Fruit fly (Drosophila melanogaster) whole organism, embryonic: ENCODE data around the gene CG5326.

Experiments
- Antp ChIP-seq: fragments of 200-800 bp; sonication (Bioruptor generic); optimal IDR thresholded peaks from 3 replicates; lab custom pipeline; 2016; ENCODE audit warnings: missing biosample characterization, missing genetic modification characterization
- Awh ChIP-seq: fragments of 200-800 bp; sonication (Bioruptor generic); IDR thresholded peaks from 2 replicates; pipeline ENCODE4, ENCODE4 v1.3.6; 2022; ENCODE audit warnings: missing biosample characterization, missing genetic modification characterization
- BEAF-32 ChIP-seq: fragments of 200-800 bp; sonication (Bioruptor generic); optimal IDR thresholded peaks from 3 replicates; lab custom pipeline; 2017; ENCODE audit warnings: missing biosample characterization, missing genetic modification characterization, mild to moderate bottlenecking, moderate library complexity, missing genetic modification reagents
- Bgb ChIP-seq: fragments of 200-800 bp; sonication (Bioruptor generic); IDR thresholded peaks from 2 replicates; pipeline ENCODE4 v1.3.6; 2022; ENCODE audit warnings: missing biosample characterization, missing genetic modification characterization; ENCODE audit not compliant: partially characterized antibody
- Blimp-1 ChIP-seq: fragments of 200-800 bp; sonication (Bioruptor generic); optimal IDR thresholded peaks from 3 replicates; lab custom pipeline; 2018; ENCODE audit warnings: missing biosample characterization, missing genetic modification characterization, mild to moderate bottlenecking, moderate library complexity, missing genetic modification reagents
- CG1024 ChIP-seq: fragments of 200-800 bp; sonication (Bioruptor generic); IDR thresholded peaks from 2 replicates; pipeline ENCODE4 v1.3.6; 2022; ENCODE audit warnings: missing biosample characterization, missing genetic modification characterization
- CG11696 ChIP-seq: fragments of 200-800 bp; sonication (Bioruptor generic); IDR thresholded peaks from 2 replicates; pipeline ENCODE4 v1.3.6; 2022; ENCODE audit warnings: missing biosample characterization, missing genetic modification characterization
- CG12236 ChIP-seq: fragments of 200-800 bp; sonication (Bioruptor generic); optimal IDR thresholded peaks from 2 replicates; lab custom pipeline; 2016; ENCODE audit warnings: missing biosample characterization, missing genetic modification characterization
- CG13123 ChIP-seq: fragments of 200-800 bp; sonication (Bioruptor generic); optimal IDR thresholded peaks from 2 replicates; lab custom pipeline; 2016; ENCODE audit warnings: missing biosample characterization, missing genetic modification characterization
- CG14860 ChIP-seq: fragments of 200-800 bp; sonication (Bioruptor generic); IDR thresholded peaks from 3 replicates; pipeline ENCODE4 v1.3.6; 2022; ENCODE audit warnings: missing biosample characterization, missing genetic modification characterization; ENCODE audit not compliant: partially characterized antibody
- CG1602 ChIP-seq: fragments of 200-800 bp; sonication (Bioruptor generic); optimal IDR thresholded peaks from 3 replicates; lab custom pipeline; 2016; ENCODE audit warnings: missing biosample characterization, missing genetic modification characterization
- CG16779 ChIP-seq: fragments of 200-800 bp; sonication (Bioruptor generic); IDR thresholded peaks from 2 replicates; pipeline ENCODE4 v1.3.6; 2022; ENCODE audit warnings: missing biosample characterization, missing genetic modification characterization
- CG17385 ChIP-seq: fragments of 200-800 bp; sonication (Bioruptor generic); optimal IDR thresholded peaks from 3 replicates; lab custom pipeline; 2018; ENCODE audit warnings: missing biosample characterization, mild to moderate bottlenecking, missing genetic modification characterization
- CG2120 ChIP-seq: fragments of 200-800 bp; sonication (Bioruptor generic); optimal IDR thresholded peaks from 3 replicates; lab custom pipeline; 2016; ENCODE audit warnings: missing biosample characterization, missing genetic modification characterization
- CG2199 ChIP-seq: fragments of 200-800 bp; sonication (Bioruptor generic); IDR thresholded peaks from 3 replicates; pipeline ENCODE4 v1.3.6; 2022; ENCODE audit warnings: missing biosample characterization, missing genetic modification characterization
- CG31388 ChIP-seq: fragments of 200-800 bp; sonication (Bioruptor generic); optimal IDR thresholded peaks from 2 replicates; lab custom pipeline; 2016; ENCODE audit warnings: missing biosample characterization, missing genetic modification characterization
- CG33213 ChIP-seq: fragments of 200-800 bp; sonication (Bioruptor generic); optimal IDR thresholded peaks from 3 replicates; lab custom pipeline; 2016; ENCODE audit warnings: missing biosample characterization, missing genetic modification characterization
- CG4328 ChIP-seq: fragments of 200-800 bp; sonication (Bioruptor generic); optimal IDR thresholded peaks from 3 replicates; lab custom pipeline; 2017; ENCODE audit warnings: missing biosample characterization, missing genetic modification reagents, missing genetic modification characterization
- CG4424 ChIP-seq: fragments of 200-800 bp; sonication (Bioruptor generic); optimal IDR thresholded peaks from 3 replicates; lab custom pipeline; 2016; ENCODE audit warnings: missing biosample characterization, missing genetic modification characterization
- CG4854 ChIP-seq: fragments of 200-800 bp; sonication (Bioruptor generic); optimal IDR thresholded peaks from 2 replicates; lab custom pipeline; 2016; ENCODE audit warnings: missing biosample characterization, missing genetic modification characterization, inconsistent platforms
- CG6254 ChIP-seq: fragments of 200-800 bp; sonication (Bioruptor generic); optimal IDR thresholded peaks from 3 replicates; lab custom pipeline; 2017; ENCODE audit warnings: mild to moderate bottlenecking, missing biosample characterization, missing genetic modification reagents, missing genetic modification characterization
- CG7372 ChIP-seq: fragments of 200-800 bp; sonication (Bioruptor generic); IDR thresholded peaks from 2 replicates; pipeline ENCODE4 v1.3.6; 2022; ENCODE audit warnings: missing biosample characterization, missing genetic modification characterization
- CG7839 ChIP-seq: fragments of 200-800 bp; sonication (Bioruptor generic); optimal IDR thresholded peaks from 3 replicates; lab custom pipeline; 2018; ENCODE audit warnings: missing biosample characterization, mild to moderate bottlenecking, missing genetic modification characterization, moderate library complexity
- CG9437 ChIP-seq: fragments of 200-800 bp; sonication (Bioruptor generic); optimal IDR thresholded peaks from 2 replicates; lab custom pipeline; 2018; ENCODE audit warnings: missing biosample characterization, mild to moderate bottlenecking, missing genetic modification characterization
- CG9727 ChIP-seq: fragments of 200-800 bp; sonication (Bioruptor generic); optimal IDR thresholded peaks from 3 replicates; lab custom pipeline; 2017; ENCODE audit warnings: missing biosample characterization, mild to moderate bottlenecking, missing genetic modification characterization
- CTCF ChIP-seq: fragments of 200-800 bp; sonication (Bioruptor generic); optimal IDR thresholded peaks from 2 replicates; lab custom pipeline; 2017; ENCODE audit warnings: missing biosample characterization, mild to moderate bottlenecking, missing genetic modification characterization, moderate library complexity
- D19A ChIP-seq: fragments of 200-800 bp; optimal IDR thresholded peaks from 3 replicates; lab custom pipeline; 2019; ENCODE audit warnings: missing biosample characterization, mild to moderate bottlenecking, missing genetic modification characterization, moderate library complexity
- Dp ChIP-seq: fragments of 200-800 bp; sonication (Bioruptor generic); optimal IDR thresholded peaks from 2 replicates; lab custom pipeline; 2018; ENCODE audit warnings: missing biosample characterization, mild to moderate bottlenecking, missing genetic modification characterization, moderate library complexity
- Ets65A ChIP-seq: fragments of 200-800 bp; sonication (Bioruptor generic); peaks from one replicate; lab custom pipeline; 2016; ENCODE audit warnings: missing biosample characterization, missing genetic modification characterization
- Fer3 ChIP-seq: fragments of 200-800 bp; sonication (Bioruptor generic); optimal IDR thresholded peaks from 2 replicates; lab custom pipeline; 2018; ENCODE audit warnings: missing biosample characterization, mild to moderate bottlenecking, missing genetic modification characterization, moderate library complexity
- H15 ChIP-seq: fragments of 200-800 bp; sonication (Bioruptor generic); IDR thresholded peaks from 3 replicates; pipeline ENCODE4 v1.3.6; 2022; ENCODE audit warnings: missing biosample characterization, missing genetic modification characterization
- Lim3 ChIP-seq: fragments of 200-800 bp; sonication (Bioruptor generic); IDR thresholded peaks from 2 replicates; pipeline ENCODE4 v1.3.6; 2022; ENCODE audit warnings: missing biosample characterization, missing genetic modification characterization
- Mad ChIP-seq: fragments of 200-800 bp; sonication (Bioruptor generic); optimal IDR thresholded peaks from 2 replicates; lab custom pipeline; 2016; ENCODE audit warnings: missing biosample characterization, missing genetic modification characterization
- Spps ChIP-seq: fragments of 200-800 bp; sonication (Bioruptor generic); optimal IDR thresholded peaks from 2 replicates; lab custom pipeline; 2018; ENCODE audit warnings: missing biosample characterization, mild to moderate bottlenecking, missing genetic modification characterization
- Sry-δ ChIP-seq: fragments of 200-800 bp; sonication (Bioruptor generic); optimal IDR thresholded peaks from 2 replicates; lab custom pipeline; 2016; ENCODE audit warnings: missing biosample characterization, missing genetic modification characterization
- Trl ChIP-seq, 3 experiments: fragments of >200 bp in 2 of 3; fragments of 200-800 bp in 1 of 3; sonication (Bioruptor generic) in 1 of 3; optimal IDR thresholded peaks; 2 replicates in 1 of 3; 3 replicates in 2 of 3; lab custom pipeline; 2016 to 2017; ENCODE audit warnings: missing biosample characterization in 1 of 3, missing genetic modification characterization in 1 of 3
- ac ChIP-seq: fragments of 200-800 bp; sonication (Bioruptor generic); optimal IDR thresholded peaks from 3 replicates; lab custom pipeline; 2017; ENCODE audit warnings: missing biosample characterization, mild to moderate bottlenecking, missing genetic modification characterization
- ato ChIP-seq: fragments of 200-800 bp; sonication (Bioruptor generic); IDR thresholded peaks from 2 replicates; pipeline ENCODE4 v1.3.6; 2022; ENCODE audit warnings: missing biosample characterization, missing genetic modification characterization; ENCODE audit not compliant: partially characterized antibody
- bab2 ChIP-seq: fragments of 200-800 bp; sonication (Bioruptor generic); optimal IDR thresholded peaks from 2 replicates; lab custom pipeline; 2016; ENCODE audit warnings: missing biosample characterization, missing genetic modification characterization
- esg ChIP-seq: fragments of 200-800 bp; sonication (Bioruptor generic); conservative IDR thresholded peaks from 2 replicates; pipeline ENCODE4 v1.3.6; 2022; ENCODE audit warnings: missing biosample characterization, missing genetic modification characterization
- eve ChIP-seq, 2 experiments: fragments of >200 bp; optimal IDR thresholded peaks; 2 replicates each; lab custom pipeline; 2017; ENCODE audit warnings: missing biosample characterization in 2 of 2, missing genetic modification characterization in 2 of 2
- fd96Cb ChIP-seq: fragments of 200-800 bp; sonication (Bioruptor generic); optimal IDR thresholded peaks from 2 replicates; lab custom pipeline; 2018; ENCODE audit warnings: missing biosample characterization, mild to moderate bottlenecking, missing genetic modification characterization, moderate library complexity
- kah ChIP-seq: fragments of 200-800 bp; sonication (Bioruptor generic); optimal IDR thresholded peaks from 2 replicates; lab custom pipeline; 2018; ENCODE audit warnings: missing biosample characterization, mild to moderate bottlenecking, missing genetic modification characterization
- klu ChIP-seq: fragments of 200-800 bp; sonication (Bioruptor generic); IDR thresholded peaks from 2 replicates; pipeline ENCODE4 v1.3.6; 2022; ENCODE audit warnings: missing biosample characterization, missing genetic modification characterization
- pros ChIP-seq: fragments of 200-800 bp; sonication (Bioruptor generic); optimal IDR thresholded peaks from 3 replicates; lab custom pipeline; 2019; ENCODE audit warnings: missing biosample characterization, mild to moderate bottlenecking, missing genetic modification characterization, moderate library complexity
- schlank ChIP-seq: fragments of 200-800 bp; sonication (Bioruptor generic); optimal IDR thresholded peaks from 2 replicates; lab custom pipeline; 2018; ENCODE audit warnings: missing biosample characterization, mild to moderate bottlenecking, missing genetic modification characterization
- scrt ChIP-seq: fragments of 200-800 bp; sonication (Bioruptor generic); optimal IDR thresholded peaks from 2 replicates; lab custom pipeline; 2018; ENCODE audit warnings: missing biosample characterization, mild to moderate bottlenecking, missing genetic modification characterization, moderate library complexity
- stc ChIP-seq: fragments of 200-800 bp; sonication (Bioruptor generic); IDR thresholded peaks from 2 replicates; pipeline ENCODE4 v1.3.6; 2022; ENCODE audit warnings: missing biosample characterization, missing genetic modification characterization
- tap ChIP-seq: fragments of 200-800 bp; optimal IDR thresholded peaks from 3 replicates; lab custom pipeline; 2019; ENCODE audit warnings: missing biosample characterization, mild to moderate bottlenecking, missing genetic modification characterization, moderate library complexity
- twi ChIP-seq: fragments of 200-800 bp; optimal IDR thresholded peaks from 2 replicates; lab custom pipeline; 2019; ENCODE audit warnings: missing biosample characterization, mild to moderate bottlenecking, missing genetic modification characterization, moderate library complexity

Gene CG5326

DNA sequence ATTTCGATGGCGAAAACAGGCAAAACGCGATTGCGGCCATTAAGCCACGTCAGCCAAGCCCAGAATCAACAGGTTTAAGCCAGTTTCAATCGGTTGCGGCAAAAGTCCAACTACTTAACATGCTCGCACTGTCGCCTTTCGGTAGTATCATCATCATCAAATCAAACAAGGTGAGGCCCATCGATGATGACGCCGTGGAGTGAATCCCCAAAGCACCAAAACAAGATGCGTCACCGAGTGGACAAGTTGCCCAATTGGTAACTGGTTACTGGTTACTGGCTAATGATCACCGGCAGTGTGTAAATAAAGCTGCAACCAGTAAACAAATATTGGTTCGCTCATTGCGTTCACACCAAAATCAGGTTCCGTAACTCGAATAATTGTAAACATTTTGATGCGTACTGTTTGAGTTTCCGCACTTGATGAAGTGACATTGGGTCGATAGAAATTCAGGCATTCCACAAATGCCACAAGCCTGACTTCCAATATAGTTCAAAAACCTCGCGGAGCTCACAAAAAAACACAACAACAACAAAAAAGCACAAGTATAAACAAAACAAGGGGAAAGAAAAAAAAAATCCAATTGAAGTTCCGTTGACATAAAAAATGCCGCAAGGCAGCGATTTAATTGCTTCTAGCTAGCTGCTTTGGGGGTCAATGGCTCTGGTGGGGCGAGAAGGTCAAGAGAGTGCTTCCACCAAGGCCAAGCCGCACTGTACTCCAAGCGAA, 15.2 kb downstream of the CG5326 start (continued):
- TF ChIP-seq ato (GFP tag; lab: Robert Waterston, UW) (no peak), CTCF (GFP tag; lab: Kevin White, UChicago) (peak; percentile 41), twi (tag; lab: Kevin White, UChicago) (no peak), Sry-δ (peak; percentile 9), CG1024 (GFP tag; lab: Robert Waterston, UW) (peak; percentile 61; the same call in 1 of the 2 replicates), Dp (GFP tag; lab: Kevin White, UChicago) (no peak), kah (GFP tag; lab: Kevin White, UChicago) (peak; percentile 62), pros (GFP tag; lab: Kevin White, UChicago) (no peak), Trl (optimal IDR thresholded peaks at IDR 0.05; lab: Kevin White, UChicago) (no peak), Trl (GFP tag; optimal IDR thresholded peaks at IDR 0.05; lab: Kevin White, UChicago) (peak; percentile 62), BEAF-32 (GFP tag; lab: Kevin White, UChicago) (no peak), fd96Cb (tag; lab: Kevin White, UChicago) (no peak), Fer3 (peak; percentile 52), Lim3 (GFP tag; lab: Robert Waterston, UW) (no peak), Antp (GFP tag; lab: Kevin White, UChicago) (peak; percentile 2), CG11696 (no peak), Awh (peak; percentile 85), CG4854 (GFP tag; lab: Kevin White, UChicago) (peak; percentile 55), tap (tag; lab: Kevin White, UChicago) (peak; percentile 41), CG9727 (GFP tag; lab: Kevin White, UChicago) (peak; percentile 59), Mad (peak; percentile 34), CG12236 (GFP tag; lab: Kevin White, UChicago) (peak; percentile 74), CG13123 (peak; percentile 67), CG16779 (GFP tag; lab: Robert Waterston, UW) (no peak), CG7839 (tag; lab: Kevin White, UChicago) (peak; percentile 30), CG4424 (peak; percentile 51), CG7372 (GFP tag; lab: Robert Waterston, UW) (no peak), stc (GFP tag; lab: Robert Waterston, UW) (peak; percentile 58; the same call in 1 of the 2 replicates), CG2120 (GFP tag; lab: Kevin White, UChicago) (peak; percentile 45), eve (GFP tag; optimal IDR thresholded peaks at IDR 0.05; lab: Kevin White, UChicago) (peak in 1 of 2 experiments; percentile 85), esg (GFP tag; lab: Robert Waterston, UW) (no peak), Bgb (GFP tag; lab: Robert Waterston, UW) (no peak), Ets65A (GFP tag; lab: Kevin White, UChicago) (peak; percentile 92), CG1602 (peak; percentile 3), CG6254 (GFP tag; lab: Kevin White, UChicago) (peak; percentile 53), CG33213 (GFP tag; lab: Kevin White, UChicago) (peak; percentile 78), ac (GFP tag; lab: Kevin White, UChicago) (no peak), CG14860 (GFP tag; lab: Robert Waterston, UW) (no peak), bab2 (GFP tag; lab: Kevin White, UChicago) (no peak), klu (GFP tag; lab: Robert Waterston, UW) (no peak), D19A (tag; lab: Kevin White, UChicago) (peak; percentile 2), CG31388 (no peak), Spps (tag; lab: Kevin White, UChicago) (peak; percentile 42), CG4328 (GFP tag; lab: Kevin White, UChicago) (peak; percentile 64), CG2199 (no peak), H15 (GFP tag; lab: Robert Waterston, UW) (0 out of 3 replicates have a peak, but pooled peaks have one; percentile 37), CG17385 (GFP tag; lab: Kevin White, UChicago) (peak; percentile 59), schlank (tag; lab: Kevin White, UChicago) (peak; percentile 21), scrt (GFP tag; lab: Kevin White, UChicago) (peak; percentile 43), CG9437 (GFP tag; lab: Kevin White, UChicago) (no peak), Blimp-1 (GFP tag; lab: Kevin White, UChicago) (peak; percentile 67)
